Fruit fly (Drosophila melanogaster) Kc167 (cell line): ENCODE results near the gene mRpL46.

Experiments
- Sin3A ChIP-seq: fragments of >200 bp; optimal IDR thresholded peaks from 2 replicates; lab custom pipeline; 2018; ENCODE audit warnings: missing external identifiers
- psq ChIP-seq: fragments of >200 bp; optimal IDR thresholded peaks from 2 replicates; lab custom pipeline; 2017; ENCODE audit warnings: missing external identifiers

dm6 chr3L:1746338-1747199, 30.7 kb upstream of the mRpL46 start, which contains the start of gene CG13921:
- TF ChIP-seq Sin3A (lab: Kevin White, UChicago) (no peak), psq (lab: Kevin White, UChicago) (no peak)
